Fruit fly (Drosophila melanogaster) whole organism, embryonic: Measurements from ENCODE around the gene Tnpo.

Source experiments
- CG10366 ChIP-seq: fragments of 200-800 bp; sonication (Bioruptor generic); IDR thresholded peaks from 2 replicates; pipeline ENCODE4 v1.3.6; 2022; ENCODE audit warnings: missing biosample characterization, missing genetic modification characterization
- CG10979 ChIP-seq: fragments of 200-800 bp; sonication (Bioruptor generic); optimal IDR thresholded peaks from 2 replicates; lab custom pipeline; 2018; ENCODE audit warnings: missing biosample characterization, mild to moderate bottlenecking, missing genetic modification characterization, moderate library complexity
- CG14860 ChIP-seq: fragments of 200-800 bp; sonication (Bioruptor generic); IDR thresholded peaks from 3 replicates; pipeline ENCODE4 v1.3.6; 2022; ENCODE audit warnings: missing biosample characterization, missing genetic modification characterization; ENCODE audit not compliant: partially characterized antibody
- CG1603 ChIP-seq: fragments of 200-800 bp; sonication (Bioruptor generic); optimal IDR thresholded peaks from 2 replicates; lab custom pipeline; 2019; ENCODE audit warnings: missing biosample characterization, mild to moderate bottlenecking, missing genetic modification characterization, moderate library complexity
- CG1647 ChIP-seq: fragments of 200-800 bp; sonication (Bioruptor generic); optimal IDR thresholded peaks from 3 replicates; lab custom pipeline; 2016; ENCODE audit warnings: missing biosample characterization, missing genetic modification characterization
- CG16813 ChIP-seq: fragments of 200-800 bp; sonication (Bioruptor generic); IDR thresholded peaks from 3 replicates; pipeline ENCODE4 v1.3.6; 2022; ENCODE audit warnings: missing biosample characterization, missing genetic modification characterization; ENCODE audit not compliant: partially characterized antibody
- CG17829 ChIP-seq: fragments of 200-800 bp; optimal IDR thresholded peaks from 2 replicates; lab custom pipeline; 2019; ENCODE audit warnings: missing biosample characterization, mild to moderate bottlenecking, missing genetic modification characterization, moderate library complexity
- CG18476 ChIP-seq: fragments of 200-800 bp; sonication (Bioruptor generic); optimal IDR thresholded peaks from 2 replicates; lab custom pipeline; 2016; ENCODE audit warnings: missing biosample characterization, mild to moderate bottlenecking, missing genetic modification characterization
- CG18619 ChIP-seq: fragments of 200-800 bp; sonication (Bioruptor generic); optimal IDR thresholded peaks from 3 replicates; lab custom pipeline; 2017; ENCODE audit warnings: missing biosample characterization, mild to moderate bottlenecking, missing genetic modification characterization
- CG2712 ChIP-seq: fragments of 200-800 bp; optimal IDR thresholded peaks from 3 replicates; lab custom pipeline; 2019; ENCODE audit warnings: missing biosample characterization, mild to moderate bottlenecking, missing genetic modification characterization, moderate library complexity
- CG33213 ChIP-seq: fragments of 200-800 bp; sonication (Bioruptor generic); optimal IDR thresholded peaks from 3 replicates; lab custom pipeline; 2016; ENCODE audit warnings: missing biosample characterization, missing genetic modification characterization
- CG6272 ChIP-seq: fragments of 200-800 bp; sonication (Bioruptor generic); IDR thresholded peaks from 2 replicates; pipeline ENCODE4 v1.3.6; 2022; ENCODE audit warnings: missing biosample characterization, missing genetic modification characterization
- CG8944 ChIP-seq: fragments of 200-800 bp; sonication (Bioruptor generic); optimal IDR thresholded peaks from 3 replicates; lab custom pipeline; 2016; ENCODE audit warnings: missing biosample characterization, missing genetic modification characterization
- CG9609 ChIP-seq: fragments of 200-800 bp; sonication (Bioruptor generic); optimal IDR thresholded peaks from 3 replicates; lab custom pipeline; 2016; ENCODE audit warnings: missing biosample characterization, missing genetic modification characterization
- D19A ChIP-seq: fragments of 200-800 bp; optimal IDR thresholded peaks from 3 replicates; lab custom pipeline; 2019; ENCODE audit warnings: missing biosample characterization, mild to moderate bottlenecking, missing genetic modification characterization, moderate library complexity
- Dp ChIP-seq: fragments of 200-800 bp; sonication (Bioruptor generic); optimal IDR thresholded peaks from 2 replicates; lab custom pipeline; 2018; ENCODE audit warnings: missing biosample characterization, mild to moderate bottlenecking, missing genetic modification characterization, moderate library complexity
- Fer3 ChIP-seq: fragments of 200-800 bp; sonication (Bioruptor generic); optimal IDR thresholded peaks from 2 replicates; lab custom pipeline; 2018; ENCODE audit warnings: missing biosample characterization, mild to moderate bottlenecking, missing genetic modification characterization, moderate library complexity
- Gug ChIP-seq: fragments of 200-800 bp; sonication (Bioruptor generic); IDR thresholded peaks from 4 replicates; pipeline ENCODE4 v1.3.6; 2022; ENCODE audit warnings: missing biosample characterization, missing genetic modification characterization
- HHEX ChIP-seq: fragments of 200-800 bp; sonication (Bioruptor generic); optimal IDR thresholded peaks from 3 replicates; lab custom pipeline; 2017; ENCODE audit warnings: missing biosample characterization, mild to moderate bottlenecking, missing genetic modification characterization, missing genetic modification reagents
- Hsf ChIP-seq: fragments of 200-800 bp; sonication (Bioruptor generic); optimal IDR thresholded peaks from 3 replicates; lab custom pipeline; 2016; ENCODE audit warnings: missing biosample characterization, missing genetic modification characterization
- MESR4 ChIP-seq: fragments of 200-800 bp; sonication (Bioruptor generic); optimal IDR thresholded peaks from 2 replicates; lab custom pipeline; 2018; ENCODE audit warnings: missing biosample characterization, mild to moderate bottlenecking, missing genetic modification characterization, moderate library complexity
- MTF-1 ChIP-seq: fragments of 200-800 bp; sonication (Bioruptor generic); optimal IDR thresholded peaks from 2 replicates; lab custom pipeline; 2018; ENCODE audit warnings: missing biosample characterization, mild to moderate bottlenecking, missing genetic modification characterization, borderline replicate concordance
- NC2α ChIP-seq: fragments of 200-800 bp; sonication (Bioruptor generic); optimal IDR thresholded peaks from 2 replicates; lab custom pipeline; 2016; ENCODE audit warnings: missing biosample characterization, missing genetic modification characterization
- Sry-δ ChIP-seq: fragments of 200-800 bp; sonication (Bioruptor generic); optimal IDR thresholded peaks from 2 replicates; lab custom pipeline; 2016; ENCODE audit warnings: missing biosample characterization, missing genetic modification characterization
- Trl ChIP-seq, 3 experiments: fragments of >200 bp in 2 of 3; fragments of 200-800 bp in 1 of 3; sonication (Bioruptor generic) in 1 of 3; optimal IDR thresholded peaks; 2 replicates in 1 of 3; 3 replicates in 2 of 3; lab custom pipeline; 2016 to 2017; ENCODE audit warnings: missing biosample characterization in 1 of 3, missing genetic modification characterization in 1 of 3
- Xrp1 ChIP-seq: fragments of 200-800 bp; sonication (Bioruptor generic); IDR thresholded peaks from 2 replicates; pipeline ENCODE4 v1.3.6; 2022; ENCODE audit warnings: missing biosample characterization, missing genetic modification characterization
- cad ChIP-seq: fragments of >200 bp; optimal IDR thresholded peaks from 2 replicates; lab custom pipeline; 2017; ENCODE audit warnings: missing biosample characterization, missing genetic modification characterization
- cas ChIP-seq: fragments of 200-800 bp; sonication (Bioruptor generic); IDR thresholded peaks from 2 replicates; pipeline ENCODE4 v1.3.6; 2022; ENCODE audit warnings: missing biosample characterization, missing genetic modification characterization
- cg ChIP-seq: fragments of 200-800 bp; sonication (Bioruptor generic); optimal IDR thresholded peaks from 3 replicates; lab custom pipeline; 2019; ENCODE audit warnings: missing biosample characterization, mild to moderate bottlenecking, missing genetic modification characterization, moderate library complexity
- crol ChIP-seq: fragments of 200-800 bp; sonication (Bioruptor generic); IDR thresholded peaks from 2 replicates; pipeline ENCODE4 v1.3.6; 2022; ENCODE audit warnings: missing biosample characterization, missing genetic modification characterization
- cwo ChIP-seq: fragments of 200-800 bp; sonication (Bioruptor generic); optimal IDR thresholded peaks from 3 replicates; lab custom pipeline; 2017; ENCODE audit warnings: missing biosample characterization, missing genetic modification characterization, mild to moderate bottlenecking, moderate library complexity, missing genetic modification reagents
- exex ChIP-seq: fragments of 200-800 bp; sonication (Bioruptor generic); optimal IDR thresholded peaks from 4 replicates; lab custom pipeline; 2018; ENCODE audit warnings: missing biosample characterization, mild to moderate bottlenecking, missing genetic modification characterization, moderate library complexity
- fd96Cb ChIP-seq: fragments of 200-800 bp; sonication (Bioruptor generic); optimal IDR thresholded peaks from 2 replicates; lab custom pipeline; 2018; ENCODE audit warnings: missing biosample characterization, mild to moderate bottlenecking, missing genetic modification characterization, moderate library complexity
- gfzf ChIP-seq: fragments of 200-800 bp; sonication (Bioruptor generic); optimal IDR thresholded peaks from 2 replicates; lab custom pipeline; 2016; ENCODE audit warnings: missing biosample characterization, mild to moderate bottlenecking, missing genetic modification characterization, moderate library complexity
- gro ChIP-seq: fragments of 200-800 bp; sonication (Bioruptor generic); optimal IDR thresholded peaks from 2 replicates; lab custom pipeline; 2016; ENCODE audit warnings: missing biosample characterization, missing genetic modification characterization
- hbn ChIP-seq: fragments of 200-800 bp; sonication (Bioruptor generic); IDR thresholded peaks from 2 replicates; pipeline ENCODE4 v1.3.6; 2022; ENCODE audit warnings: missing biosample characterization, missing genetic modification characterization; ENCODE audit not compliant: partially characterized antibody
- kay ChIP-seq: fragments of 200-800 bp; sonication (Bioruptor generic); optimal IDR thresholded peaks from 2 replicates; lab custom pipeline; 2016; ENCODE audit warnings: missing biosample characterization, missing genetic modification characterization
- lilli ChIP-seq: fragments of 200-800 bp; sonication (Bioruptor generic); optimal IDR thresholded peaks from 3 replicates; lab custom pipeline; 2016; ENCODE audit warnings: missing biosample characterization, missing genetic modification characterization
- lmd ChIP-seq: fragments of 200-800 bp; sonication (Bioruptor generic); IDR thresholded peaks from 2 replicates; pipeline ENCODE4 v1.3.6; 2022; ENCODE audit warnings: missing biosample characterization, missing genetic modification characterization
- maf-S ChIP-seq: fragments of 200-800 bp; sonication (Bioruptor generic); optimal IDR thresholded peaks from 2 replicates; lab custom pipeline; 2016; ENCODE audit warnings: missing biosample characterization, missing genetic modification characterization
- pzg ChIP-seq: fragments of 200-800 bp; sonication (Bioruptor generic); optimal IDR thresholded peaks from 3 replicates; lab custom pipeline; 2018; ENCODE audit warnings: missing biosample characterization, mild to moderate bottlenecking, missing genetic modification characterization, moderate library complexity
- repo ChIP-seq: fragments of 200-800 bp; sonication (Bioruptor generic); optimal IDR thresholded peaks from 2 replicates; lab custom pipeline; 2016; ENCODE audit warnings: missing biosample characterization, missing genetic modification characterization
- ro ChIP-seq: fragments of 200-800 bp; sonication (Bioruptor generic); IDR thresholded peaks from 2 replicates; pipeline ENCODE4 v1.3.6; 2022; ENCODE audit warnings: missing biosample characterization, missing genetic modification characterization
- row ChIP-seq: fragments of 200-800 bp; sonication (Bioruptor generic); IDR thresholded peaks from 3 replicates; pipeline ENCODE4 v1.3.6; 2022; ENCODE audit warnings: missing biosample characterization, missing genetic modification characterization
- tin ChIP-seq: fragments of 200-800 bp; sonication (Bioruptor generic); optimal IDR thresholded peaks from 3 replicates; lab custom pipeline; 2016; ENCODE audit warnings: missing biosample characterization, missing genetic modification characterization
- tll ChIP-seq, 2 experiments: fragments of 200-800 bp in 1 of 2; fragments of >200 bp in 1 of 2; sonication (Bioruptor generic) in 1 of 2; optimal IDR thresholded peaks; 2 replicates each; lab custom pipeline; 2017 to 2019; ENCODE audit warnings: missing biosample characterization in 2 of 2, missing genetic modification characterization in 2 of 2, mild to moderate bottlenecking in 1 of 2, moderate library complexity in 1 of 2
- trem ChIP-seq: fragments of 200-800 bp; optimal IDR thresholded peaks from 3 replicates; lab custom pipeline; 2019; ENCODE audit warnings: missing biosample characterization, mild to moderate bottlenecking, missing genetic modification characterization, moderate library complexity
- vfl ChIP-seq: fragments of 200-800 bp; sonication (Bioruptor generic); optimal IDR thresholded peaks from 2 replicates; lab custom pipeline; 2016; ENCODE audit warnings: missing biosample characterization, missing genetic modification characterization
- vvl ChIP-seq: fragments of 200-800 bp; sonication (Bioruptor generic); IDR thresholded peaks from 2 replicates; pipeline ENCODE4 v1.3.6; 2022; ENCODE audit warnings: missing biosample characterization, missing genetic modification characterization

The Tnpo gene

dm6 chr3L:6215976-6216786, 22.9 kb downstream of the Tnpo start (continued):
- TF ChIP-seq Xrp1 (GFP tag; lab: Robert Waterston, UW) (peak; percentile 57), Hsf (GFP tag; lab: Kevin White, UChicago) (no peak), row (GFP tag; lab: Robert Waterston, UW) (no peak), cwo (GFP tag; lab: Kevin White, UChicago) (no peak), CG33213 (GFP tag; lab: Kevin White, UChicago) (no peak), tll (GFP tag; optimal IDR thresholded peaks at IDR 0.05; lab: Kevin White, UChicago) (no peak), cas (GFP tag; lab: Robert Waterston, UW) (no peak), maf-S (GFP tag; lab: Kevin White, UChicago) (no peak), CG2712 (tag; lab: Kevin White, UChicago) (no peak), vvl (GFP tag; lab: Robert Waterston, UW) (no peak), gfzf (GFP tag; lab: Kevin White, UChicago) (no peak), HHEX (GFP tag; lab: Kevin White, UChicago) (no peak), trem (tag; lab: Kevin White, UChicago) (peak; percentile 28), CG8944 (GFP tag; lab: Kevin White, UChicago) (no peak), CG6272 (no peak), kay (GFP tag; lab: Kevin White, UChicago) (no peak), NC2α (GFP tag; lab: Kevin White, UChicago) (no peak), CG10979 (tag; lab: Kevin White, UChicago) (peak; percentile 27), lmd (no peak), D19A (tag; lab: Kevin White, UChicago) (no peak), gro (GFP tag; lab: Kevin White, UChicago) (no peak), CG10366 (GFP tag; lab: Robert Waterston, UW) (no peak), vfl (no peak), CG9609 (GFP tag; lab: Kevin White, UChicago) (no peak), CG14860 (GFP tag; lab: Robert Waterston, UW) (no peak), tin (GFP tag; lab: Kevin White, UChicago) (no peak), CG1647 (GFP tag; lab: Kevin White, UChicago) (no peak), lilli (GFP tag; lab: Kevin White, UChicago) (no peak), hbn (GFP tag; lab: Robert Waterston, UW) (no peak), pzg (no peak), CG18619 (GFP tag; lab: Kevin White, UChicago) (peak; percentile 42), cad (GFP tag; lab: Kevin White, UChicago) (no peak), cg (GFP tag; lab: Kevin White, UChicago) (peak; percentile 43), fd96Cb (tag; lab: Kevin White, UChicago) (peak; percentile 17), CG18476 (GFP tag; lab: Kevin White, UChicago) (no peak), MTF-1 (GFP tag; lab: Kevin White, UChicago) (peak; percentile 70), repo (GFP tag; lab: Kevin White, UChicago) (no peak), CG16813 (GFP tag; lab: Robert Waterston, UW) (no peak), exex (no peak), Sry-δ (GFP tag; lab: Kevin White, UChicago) (no peak), MESR4 (GFP tag; lab: Kevin White, UChicago) (no peak), Gug (GFP tag; lab: Robert Waterston, UW) (no peak), CG17829 (tag; lab: Kevin White, UChicago) (no peak), ro (GFP tag; lab: Robert Waterston, UW) (no peak), CG1603 (no peak), Trl (optimal IDR thresholded peaks at IDR 0.05; lab: Kevin White, UChicago) (no peak), Trl (GFP tag; optimal IDR thresholded peaks at IDR 0.05; lab: Kevin White, UChicago) (peak; percentile 16), crol (GFP tag; lab: Robert Waterston, UW) (no peak), Dp (no peak), Fer3 (peak; percentile 49)
